Worm (Caenorhabditis elegans) whole organism, young adult: ENCODE measurements around the gene sri-50.

Experiments used
- B0019.2 ChIP-seq: fragments of 200-800 bp; sonication (Bioruptor generic); conservative IDR thresholded peaks from 2 replicates; pipeline ENCODE4 v1.3.6; 2022; ENCODE audit warnings: missing genetic modification reagents, missing genetic modification characterization, missing compliant biosample characterization
- B0261.1 ChIP-seq: sonication (generic microtip); optimal IDR thresholded peaks from 2 replicates; lab custom pipeline; 2016; ENCODE audit warnings: mild to moderate bottlenecking, missing genetic modification characterization, moderate library complexity, missing compliant biosample characterization
- B0336.3 ChIP-seq: fragments of 200-800 bp; sonication (Bioruptor generic); IDR thresholded peaks from 2 replicates; pipeline ENCODE4 v1.3.6; 2022; ENCODE audit warnings: missing genetic modification characterization, missing compliant biosample characterization
- F37B4.10 ChIP-seq: fragments of 200-800 bp; sonication (Bioruptor generic); IDR thresholded peaks from 2 replicates; pipeline ENCODE4 v1.3.6; 2022; ENCODE audit warnings: missing genetic modification characterization, missing compliant biosample characterization
- F52B5.7 ChIP-seq: sonication (generic microtip); optimal IDR thresholded peaks from 2 replicates; lab custom pipeline; 2016; ENCODE audit warnings: mild to moderate bottlenecking, missing genetic modification characterization, missing compliant biosample characterization
- F55B11.4 ChIP-seq: sonication (generic microtip); optimal IDR thresholded peaks from 2 replicates; lab custom pipeline; 2016; ENCODE audit warnings: missing compliant biosample characterization, missing genetic modification characterization, borderline replicate concordance; ENCODE audit not compliant: insufficient read depth
- F57A8.1 ChIP-seq: fragments of 200-800 bp; sonication (Bioruptor generic); optimal IDR thresholded peaks from 2 replicates; lab custom pipeline; 2018; ENCODE audit warnings: mild to moderate bottlenecking, missing genetic modification characterization, moderate library complexity, missing compliant biosample characterization
- K11D2.4 ChIP-seq: fragments of 200-800 bp; sonication (Bioruptor generic); IDR thresholded peaks from 2 replicates; pipeline ENCODE4 v1.3.6; 2022; ENCODE audit warnings: missing genetic modification reagents, missing genetic modification characterization, missing compliant biosample characterization
- K12H6.12 ChIP-seq: fragments of 200-800 bp; sonication (Bioruptor generic); optimal IDR thresholded peaks from 2 replicates; lab custom pipeline; 2018; ENCODE audit warnings: mild to moderate bottlenecking, missing genetic modification characterization, missing compliant biosample characterization
- Y53G8AR.9 ChIP-seq: fragments of 200-800 bp; sonication (Bioruptor generic); conservative IDR thresholded peaks from 2 replicates; pipeline ENCODE4 v1.3.6; 2022; ENCODE audit warnings: missing genetic modification reagents, missing genetic modification characterization, missing compliant biosample characterization
- Y56A3A.18 ChIP-seq: fragments of 200-800 bp; sonication (Bioruptor generic); IDR thresholded peaks from 2 replicates; pipeline ENCODE4 v1.3.6; 2022; ENCODE audit warnings: missing genetic modification reagents, missing genetic modification characterization, missing compliant biosample characterization
- akir-1 ChIP-seq: fragments of 200-800 bp; sonication (Bioruptor generic); optimal IDR thresholded peaks from 2 replicates; lab custom pipeline; 2018; ENCODE audit warnings: mild to moderate bottlenecking, missing genetic modification characterization, moderate library complexity, missing compliant biosample characterization
- atf-7 ChIP-seq: sonication (generic microtip); optimal IDR thresholded peaks from 2 replicates; lab custom pipeline; 2017; ENCODE audit warnings: mild to moderate bottlenecking, missing genetic modification characterization, missing compliant biosample characterization
- athp-1 ChIP-seq: sonication (generic microtip); optimal IDR thresholded peaks from 2 replicates; lab custom pipeline; 2017; ENCODE audit warnings: mild to moderate bottlenecking, missing genetic modification characterization, missing compliant biosample characterization
- attf-5 ChIP-seq: fragments of 200-800 bp; sonication (Bioruptor generic); optimal IDR thresholded peaks from 2 replicates; lab custom pipeline; 2018; ENCODE audit warnings: mild to moderate bottlenecking, missing genetic modification characterization, missing compliant biosample characterization
- cebp-1 ChIP-seq, 2 experiments: fragments of 200-800 bp in 1 of 2; sonication (Bioruptor generic) in 1 of 2; sonication (generic microtip) in 1 of 2; IDR thresholded peaks in 1 of 2; optimal IDR thresholded peaks in 1 of 2; 2 replicates each; pipeline versions ENCODE4 v1.3.6 to Lab custom; 2017 to 2022; ENCODE audit warnings: missing compliant biosample characterization in 2 of 2, missing genetic modification characterization in 2 of 2, mild to moderate bottlenecking in 1 of 2, missing genetic modification reagents in 1 of 2, moderate library complexity in 1 of 2
- ceh-100 ChIP-seq: fragments of 200-800 bp; sonication (Bioruptor generic); IDR thresholded peaks from 2 replicates; pipeline ENCODE4 v1.3.6; 2022; ENCODE audit warnings: missing genetic modification reagents, missing genetic modification characterization, missing compliant biosample characterization
- ceh-40 ChIP-seq: fragments of 200-800 bp; sonication (Bioruptor generic); IDR thresholded peaks from 2 replicates; pipeline ENCODE4 v1.3.6; 2022; ENCODE audit warnings: missing genetic modification characterization, missing compliant biosample characterization
- chd-7 ChIP-seq: sonication (generic microtip); optimal IDR thresholded peaks from 2 replicates; lab custom pipeline; 2016; ENCODE audit warnings: mild to moderate bottlenecking, missing genetic modification characterization, moderate library complexity, missing compliant biosample characterization
- dox-1 ChIP-seq: fragments of 200-800 bp; sonication (Bioruptor generic); IDR thresholded peaks from 2 replicates; pipeline ENCODE4 v1.3.6; 2022; ENCODE audit warnings: missing genetic modification reagents, missing genetic modification characterization, missing compliant biosample characterization
- dpff-1 ChIP-seq: sonication (generic microtip); optimal IDR thresholded peaks from 2 replicates; lab custom pipeline; 2017; ENCODE audit warnings: mild to moderate bottlenecking, missing genetic modification characterization, missing compliant biosample characterization
- dpl-1 ChIP-seq: fragments of 150-350 bp; optimal IDR thresholded peaks from 2 replicates; lab custom pipeline; 2014; ENCODE audit warnings: missing biosample characterization, missing genetic modification reagents, missing genetic modification characterization
- efl-1 ChIP-seq: fragments of 150-350 bp; optimal IDR thresholded peaks from 2 replicates; lab custom pipeline; 2014; ENCODE audit warnings: missing biosample characterization, missing genetic modification reagents, missing genetic modification characterization
- egl-18 ChIP-seq: fragments of 200-800 bp; sonication (Bioruptor generic); IDR thresholded peaks from 2 replicates; pipeline ENCODE4 v1.3.6; 2022; ENCODE audit warnings: missing genetic modification reagents, missing genetic modification characterization, missing compliant biosample characterization
- ets-4 ChIP-seq: fragments of 200-800 bp; sonication (Bioruptor generic); optimal IDR thresholded peaks from 2 replicates; lab custom pipeline; 2018; ENCODE audit warnings: mild to moderate bottlenecking, missing genetic modification characterization, missing compliant biosample characterization
- him-1 ChIP-seq: sonication (generic microtip); optimal IDR thresholded peaks from 2 replicates; lab custom pipeline; 2016; ENCODE audit warnings: missing genotype, missing genetic modification reagents, missing genetic modification characterization, missing compliant biosample characterization
- hmg-20 ChIP-seq: fragments of 200-800 bp; sonication (Bioruptor generic); IDR thresholded peaks from 2 replicates; pipeline ENCODE4 v1.3.6; 2022; ENCODE audit warnings: missing genetic modification reagents, missing genetic modification characterization, missing compliant biosample characterization
- hrde-1 ChIP-seq: sonication (generic microtip); optimal IDR thresholded peaks from 2 replicates; lab custom pipeline; 2016; ENCODE audit warnings: missing genetic modification characterization, mild to moderate bottlenecking, missing compliant biosample characterization, moderate library complexity, missing genotype, missing genetic modification reagents, borderline replicate concordance
- hsf-1 ChIP-seq: fragments of 200-800 bp; sonication (Bioruptor generic); IDR thresholded peaks from 2 replicates; pipeline ENCODE4 v1.3.6; 2022; ENCODE audit warnings: missing genetic modification reagents, missing genetic modification characterization, missing compliant biosample characterization
- let-526 ChIP-seq: fragments of 200-800 bp; sonication (Bioruptor generic); IDR thresholded peaks from 2 replicates; pipeline ENCODE4 v1.3.6; 2022; ENCODE audit warnings: missing genetic modification reagents, missing genetic modification characterization, missing compliant biosample characterization
- lin-26 ChIP-seq: fragments of 200-800 bp; sonication (Bioruptor generic); IDR thresholded peaks from 2 replicates; pipeline ENCODE4 v1.3.6; 2022; ENCODE audit warnings: missing genetic modification reagents, missing genetic modification characterization, missing compliant biosample characterization
- lin-40 ChIP-seq: sonication (generic microtip); optimal IDR thresholded peaks from 2 replicates; lab custom pipeline; 2016; ENCODE audit warnings: missing genetic modification characterization, mild to moderate bottlenecking, missing compliant biosample characterization, missing genotype, missing genetic modification reagents
- madf-10 ChIP-seq: sonication (generic microtip); optimal IDR thresholded peaks from 2 replicates; lab custom pipeline; 2016; ENCODE audit warnings: mild to moderate bottlenecking, missing genetic modification characterization, missing compliant biosample characterization
- mes-4 ChIP-seq: sonication (generic microtip); optimal IDR thresholded peaks from 2 replicates; lab custom pipeline; 2016; ENCODE audit warnings: missing genotype, missing genetic modification characterization, missing compliant biosample characterization
- mxl-1 ChIP-seq: sonication (generic microtip); optimal IDR thresholded peaks from 2 replicates; lab custom pipeline; 2016; ENCODE audit warnings: missing genetic modification characterization, missing compliant biosample characterization
- nhr-80 ChIP-seq: sonication (generic microtip); optimal IDR thresholded peaks from 2 replicates; lab custom pipeline; 2016; ENCODE audit warnings: missing genetic modification characterization, missing compliant biosample characterization
- nhr-90 ChIP-seq: sonication (generic microtip); optimal IDR thresholded peaks from 2 replicates; lab custom pipeline; 2016; ENCODE audit warnings: missing genotype, mild to moderate bottlenecking, missing genetic modification characterization, missing compliant biosample characterization
- pbrm-1 ChIP-seq: fragments of 200-800 bp; sonication (Bioruptor generic); IDR thresholded peaks from 2 replicates; pipeline ENCODE4 v1.3.6; 2022; ENCODE audit warnings: missing genetic modification reagents, missing genetic modification characterization, missing compliant biosample characterization
- rpc-1 ChIP-seq, 2 experiments: fragments of 150-350 bp in 1 of 2; sonication (generic microtip) in 1 of 2; optimal IDR thresholded peaks; 2 replicates each; lab custom pipeline; 2014 to 2018; ENCODE audit warnings: missing biosample characterization in 1 of 2, missing genetic modification characterization in 1 of 2, missing genetic modification reagents in 1 of 2, missing genotype in 1 of 2
- sea-2 ChIP-seq: fragments of 200-800 bp; sonication (Bioruptor generic); IDR thresholded peaks from 2 replicates; pipeline ENCODE4 v1.3.6; 2022; ENCODE audit warnings: missing genetic modification characterization, missing compliant biosample characterization
- snpc-1.3 ChIP-seq: sonication (generic microtip); optimal IDR thresholded peaks from 2 replicates; lab custom pipeline; 2017; ENCODE audit warnings: missing genetic modification characterization, mild to moderate bottlenecking, missing compliant biosample characterization, antibody characterized with exemption, moderate library complexity, missing genotype, missing genetic modification reagents; ENCODE audit not compliant: insufficient read depth
- tbp1 ChIP-seq: fragments of 200-800 bp; sonication (Bioruptor generic); optimal IDR thresholded peaks from 2 replicates; lab custom pipeline; 2018; ENCODE audit warnings: mild to moderate bottlenecking, missing genetic modification characterization, missing compliant biosample characterization
- tbx-9 ChIP-seq: sonication (generic microtip); optimal IDR thresholded peaks from 2 replicates; lab custom pipeline; 2016; ENCODE audit warnings: borderline replicate concordance, missing genetic modification characterization, inconsistent platforms, missing compliant biosample characterization
- unc-62 ChIP-seq: fragments of 150-350 bp; optimal IDR thresholded peaks from 2 replicates; lab custom pipeline; 2014; ENCODE audit warnings: missing biosample characterization, missing genetic modification reagents, missing genetic modification characterization
- xnd-1 ChIP-seq: sonication (generic microtip); optimal IDR thresholded peaks from 2 replicates; lab custom pipeline; 2016; ENCODE audit warnings: missing genotype, missing genetic modification reagents, missing genetic modification characterization, missing compliant biosample characterization
- ztf-22 ChIP-seq: fragments of 200-800 bp; sonication (Bioruptor generic); optimal IDR thresholded peaks from 2 replicates; lab custom pipeline; 2018; ENCODE audit warnings: mild to moderate bottlenecking, missing genetic modification characterization, moderate library complexity, missing compliant biosample characterization
- ztf-26 ChIP-seq: sonication (generic microtip); optimal IDR thresholded peaks from 2 replicates; lab custom pipeline; 2017; ENCODE audit warnings: missing genetic modification characterization, missing compliant biosample characterization

sri-50 gene

ce11 chrII:3244758-3245157 is 41.2 kb downstream of the sri-50 start:
- TF ChIP-seq nhr-90 (tag; lab: Kevin White, UChicago) (peak; percentile 43), F55B11.4 (tag; lab: Kevin White, UChicago) (no peak), Y53G8AR.9 (peak; percentile 47; the same call in 1 of the 2 replicates), nhr-80 (tag; lab: Kevin White, UChicago) (peak; percentile 74)

ce11 chrII:3245836-3246235 is 42.3 kb downstream of the sri-50 start, which contains the start of gene C17F4.7:
C17F4.7 (minus strand) TSS chrII:3246015.
- 0 out of 2 replicates have a peak, but pooled peaks have one; percentile 40 for TF ChIP-seq pbrm-1
- TF ChIP-seq hsf-1 (GFP tag; lab: Robert Waterston, UW) = no peak
- no peak for TF ChIP-seq snpc-1.3 (tag; lab: Kevin White, UChicago)
- TF ChIP-seq ceh-40 (GFP tag; lab: Robert Waterston, UW) = no peak
- no peak for TF ChIP-seq mes-4 (tag; lab: Kevin White, UChicago)
- 0 out of 2 replicates have a peak, but pooled peaks have one; percentile 16 for TF ChIP-seq B0336.3 (GFP tag; lab: Robert Waterston, UW)
- TF ChIP-seq F37B4.10 (GFP tag; lab: Robert Waterston, UW) = no peak
- no peak for TF ChIP-seq rpc-1 (optimal IDR thresholded peaks at IDR 0.05; lab: Kevin White, UChicago)
- TF ChIP-seq rpc-1 (tag; optimal IDR thresholded peaks at IDR 0.05; lab: Kevin White, UChicago) = no peak
- TF ChIP-seq dox-1 = peak; percentile 46
- peak; percentile 50 for TF ChIP-seq atf-7 (tag; lab: Kevin White, UChicago)
- no peak for TF ChIP-seq mxl-1 (tag; lab: Kevin White, UChicago)
- peak; percentile 47 for TF ChIP-seq unc-62 (GFP tag; lab: Kevin White, UChicago)
- no peak for TF ChIP-seq B0261.1 (tag; lab: Kevin White, UChicago)
- no peak for TF ChIP-seq K11D2.4 (GFP tag; lab: Robert Waterston, UW)
- peak; percentile 29 for TF ChIP-seq ztf-22 (GFP tag; lab: Kevin White, UChicago)
- TF ChIP-seq hrde-1 (tag; lab: Kevin White, UChicago) = no peak
- TF ChIP-seq chd-7 (tag; lab: Kevin White, UChicago) = no peak
- no peak for TF ChIP-seq xnd-1 (tag; lab: Kevin White, UChicago)
- TF ChIP-seq let-526 = no peak
- peak; percentile 11 for TF ChIP-seq madf-10 (tag; lab: Kevin White, UChicago)
- no peak for TF ChIP-seq hmg-20 (GFP tag; lab: Robert Waterston, UW)
- no peak for TF ChIP-seq lin-40 (tag; lab: Kevin White, UChicago)
- TF ChIP-seq F57A8.1 (GFP tag; lab: Kevin White, UChicago) = no peak
- TF ChIP-seq Y56A3A.18 (GFP tag; lab: Robert Waterston, UW) = no peak
- no peak for TF ChIP-seq F52B5.7 (tag; lab: Kevin White, UChicago)
- peak; percentile 2 for TF ChIP-seq attf-5 (GFP tag; lab: Kevin White, UChicago)
- no peak for TF ChIP-seq akir-1 (GFP tag; lab: Kevin White, UChicago)
- peak; percentile 51 for TF ChIP-seq ets-4
- peak; percentile 94 for TF ChIP-seq nhr-80 (tag; lab: Kevin White, UChicago)
- TF ChIP-seq athp-1 (tag; lab: Kevin White, UChicago) = no peak
- no peak for TF ChIP-seq ceh-100 (GFP tag; lab: Robert Waterston, UW)
- no peak for TF ChIP-seq sea-2
- TF ChIP-seq efl-1 (GFP tag; lab: Kevin White, UChicago) = no peak
- no peak for TF ChIP-seq egl-18 (GFP tag; lab: Robert Waterston, UW)
- TF ChIP-seq K12H6.12 (tag; lab: Kevin White, UChicago) = no peak
- no peak for TF ChIP-seq tbx-9
- peak; percentile 6 for TF ChIP-seq ztf-26 (tag; lab: Kevin White, UChicago)
- no peak for TF ChIP-seq cebp-1 (GFP tag; IDR thresholded peaks at IDR 0.05; lab: Robert Waterston, UW)
- TF ChIP-seq cebp-1 (tag; optimal IDR thresholded peaks at IDR 0.05; lab: Kevin White, UChicago) = peak; percentile 14
- TF ChIP-seq B0019.2 (GFP tag; lab: Robert Waterston, UW) = no peak
- TF ChIP-seq dpl-1 (GFP tag; lab: Kevin White, UChicago) = no peak
- no peak for TF ChIP-seq dpff-1 (tag; lab: Kevin White, UChicago)
- TF ChIP-seq him-1 = no peak
- TF ChIP-seq lin-26 = no peak
- TF ChIP-seq tbp1 (GFP tag; lab: Kevin White, UChicago) = peak; percentile 21
